Worm (Caenorhabditis elegans) whole organism, L2 larva: ENCODE data around the gene Y39B6A.13.
A peak's percentile ranks its signal among the peaks of the same experiment; 100 is the strongest.

Experiments
- egl-27 ChIP-seq: sonication (generic microtip); optimal IDR thresholded peaks from 3 replicates; lab custom pipeline; 2017; ENCODE audit warnings: missing biosample characterization, missing genetic modification reagents, missing genetic modification characterization
- elt-3 ChIP-seq: sonication (generic microtip); optimal IDR thresholded peaks from 2 replicates; lab custom pipeline; 2017; ENCODE audit warnings: missing biosample characterization, missing genetic modification characterization
- fos-1 ChIP-seq: fragments of 150-350 bp; optimal IDR thresholded peaks from 2 replicates; lab custom pipeline; 2014; ENCODE audit warnings: missing biosample characterization, missing genetic modification characterization
- nhr-11 ChIP-seq: fragments of 150-350 bp; optimal IDR thresholded peaks from 2 replicates; lab custom pipeline; 2014; ENCODE audit warnings: missing biosample characterization, missing genetic modification characterization
- nhr-12 ChIP-seq: fragments of 150-350 bp; optimal IDR thresholded peaks from 2 replicates; lab custom pipeline; 2014; ENCODE audit warnings: missing biosample characterization, missing genetic modification characterization
- nhr-77 ChIP-seq: fragments of 150-350 bp; optimal IDR thresholded peaks from 2 replicates; lab custom pipeline; 2014; ENCODE audit warnings: missing biosample characterization, missing genetic modification characterization
- skn-1 ChIP-seq: sonication (generic microtip); optimal IDR thresholded peaks from 2 replicates; lab custom pipeline; 2017; ENCODE audit warnings: missing biosample characterization, missing genetic modification characterization
- snpc-4 ChIP-seq: fragments of 150-350 bp; optimal IDR thresholded peaks from 2 replicates; lab custom pipeline; 2014; ENCODE audit warnings: missing biosample characterization, missing genetic modification characterization
- unc-62 ChIP-seq: fragments of 150-350 bp; optimal IDR thresholded peaks from 2 replicates; lab custom pipeline; 2014; ENCODE audit warnings: missing biosample characterization, missing genetic modification reagents, missing genetic modification characterization
- zag-1 ChIP-seq: fragments of 150-350 bp; optimal IDR thresholded peaks from 2 replicates; lab custom pipeline; 2014; ENCODE audit warnings: missing biosample characterization, missing genetic modification characterization
- ztf-11 ChIP-seq: sonication (generic microtip); optimal IDR thresholded peaks from 2 replicates; lab custom pipeline; 2017; ENCODE audit warnings: missing biosample characterization, missing genetic modification characterization
- ztf-4 ChIP-seq: fragments of 150-350 bp; optimal IDR thresholded peaks from 2 replicates; lab custom pipeline; 2014; ENCODE audit warnings: missing biosample characterization, missing genetic modification characterization

ce11 chrV:19153244-19153643 lies 34.0 kb upstream of the Y39B6A.13 start:
- TF ChIP-seq nhr-12: no peak
- TF ChIP-seq ztf-4 (tag; lab: Kevin White, UChicago): no peak
- TF ChIP-seq elt-3: no peak
- TF ChIP-seq egl-27: no peak
- no peak for TF ChIP-seq unc-62 (GFP tag; lab: Kevin White, UChicago)
- no peak for TF ChIP-seq ztf-11 (tag; lab: Kevin White, UChicago)
- TF ChIP-seq skn-1 (tag; lab: Kevin White, UChicago): no peak
- TF ChIP-seq fos-1: peak; percentile 68
- TF ChIP-seq snpc-4: no peak
- TF ChIP-seq zag-1 (tag; lab: Kevin White, UChicago): no peak
- no peak for TF ChIP-seq nhr-77 (tag; lab: Kevin White, UChicago)
- no peak for TF ChIP-seq nhr-11 (tag; lab: Kevin White, UChicago)
